Worm (Caenorhabditis elegans) whole organism, young adult: ENCODE measurements around the gene slo-1.

ENCODE experiments used
- F49E8.2 ChIP-seq: sonication (generic microtip); optimal IDR thresholded peaks from 3 replicates; lab custom pipeline; 2017; ENCODE audit warnings: missing genetic modification characterization, mild to moderate bottlenecking, missing compliant biosample characterization, antibody characterized with exemption, moderate library complexity; ENCODE audit not compliant: insufficient read depth
- F57C9.4 ChIP-seq: sonication (generic microtip); optimal IDR thresholded peaks from 2 replicates; lab custom pipeline; 2017; ENCODE audit warnings: mild to moderate bottlenecking, missing genetic modification characterization, missing compliant biosample characterization
- ama-1 ChIP-seq, 3 experiments: fragments of 150-350 bp in 1 of 3; sonication (generic microtip) in 2 of 3; optimal IDR thresholded peaks; 2 replicates each; lab custom pipeline; 2014 to 2018; ENCODE audit warnings: missing biosample characterization in 2 of 3, missing genetic modification characterization in 2 of 3, missing genetic modification reagents in 2 of 3
- aptf-3 ChIP-seq: fragments of 200-800 bp; sonication (Bioruptor generic); IDR thresholded peaks from 2 replicates; pipeline ENCODE4 v1.3.6; 2022; ENCODE audit warnings: missing genetic modification characterization, missing compliant biosample characterization
- gei-17 ChIP-seq: fragments of 200-800 bp; sonication (Bioruptor generic); optimal IDR thresholded peaks from 2 replicates; lab custom pipeline; 2018; ENCODE audit warnings: mild to moderate bottlenecking, missing genetic modification characterization, missing compliant biosample characterization
- lsy-27 ChIP-seq: sonication (generic microtip); optimal IDR thresholded peaks from 2 replicates; lab custom pipeline; 2017; ENCODE audit warnings: missing genetic modification characterization, mild to moderate bottlenecking, missing compliant biosample characterization, antibody characterized with exemption, missing genotype, borderline replicate concordance; ENCODE audit not compliant: insufficient read depth
- madf-10 ChIP-seq: sonication (generic microtip); optimal IDR thresholded peaks from 2 replicates; lab custom pipeline; 2016; ENCODE audit warnings: mild to moderate bottlenecking, missing genetic modification characterization, missing compliant biosample characterization
- pha-4 ChIP-seq: fragments of 150-350 bp; sonication (generic microtip); optimal IDR thresholded peaks from 2 replicates; lab custom pipeline; 2014; ENCODE audit warnings: missing biosample characterization, missing genetic modification reagents, missing genetic modification characterization
- rec-8 ChIP-seq, 2 experiments: sonication (generic microtip); optimal IDR thresholded peaks; 2 replicates each; lab custom pipeline; 2016; ENCODE audit warnings: mild to moderate bottlenecking in 2 of 2, missing genetic modification characterization in 2 of 2, missing genetic modification reagents in 2 of 2, missing genotype in 2 of 2, missing biosample characterization in 1 of 2, missing compliant biosample characterization in 1 of 2, moderate library complexity in 1 of 2
- sea-2 ChIP-seq: fragments of 200-800 bp; sonication (Bioruptor generic); IDR thresholded peaks from 2 replicates; pipeline ENCODE4 v1.3.6; 2022; ENCODE audit warnings: missing genetic modification characterization, missing compliant biosample characterization
- ztf-3 ChIP-seq: fragments of 200-800 bp; sonication (Bioruptor generic); optimal IDR thresholded peaks from 2 replicates; lab custom pipeline; 2018; ENCODE audit warnings: mild to moderate bottlenecking, missing genetic modification characterization, missing compliant biosample characterization

DNA sequence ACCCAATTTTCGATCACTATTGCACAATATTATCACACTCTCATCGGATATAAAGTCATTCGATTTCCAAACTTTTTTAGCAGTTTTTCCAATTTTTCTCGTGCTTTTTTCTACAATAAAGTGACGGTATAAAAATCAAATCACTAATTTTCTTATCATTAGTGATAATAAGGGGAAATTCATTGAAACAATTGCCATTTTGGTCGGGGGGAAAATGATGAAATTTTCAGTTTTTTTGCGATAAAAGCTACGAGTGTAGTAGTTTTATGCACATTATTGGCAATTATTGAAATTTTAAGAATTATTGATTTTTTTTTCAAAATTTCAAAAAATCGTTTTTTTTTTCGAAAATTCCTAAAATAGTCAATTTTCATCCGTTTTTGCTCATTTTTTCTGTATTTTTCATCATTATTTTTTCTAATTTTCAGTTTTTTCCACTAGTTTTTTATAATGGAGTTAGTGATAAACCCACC is 29.7 kb upstream of the slo-1 start, which contains the start of gene ZK228.4:
- no peak for TF ChIP-seq ama-1 (optimal IDR thresholded peaks at IDR 0.05; lab: Kevin White, UChicago)
- no peak for TF ChIP-seq ama-1 (GFP tag; optimal IDR thresholded peaks at IDR 0.05; lab: Kevin White, UChicago)
- TF ChIP-seq madf-10 = no peak
- no peak for TF ChIP-seq sea-2 (GFP tag; lab: Robert Waterston, UW)
- no peak for TF ChIP-seq F49E8.2 (tag; lab: Kevin White, UChicago)
- no peak for TF ChIP-seq F57C9.4
- TF ChIP-seq ztf-3 = no peak
- TF ChIP-seq gei-17 (GFP tag; lab: Kevin White, UChicago) = no peak
- TF ChIP-seq rec-8 (tag; optimal IDR thresholded peaks at IDR 0.05; lab: Kevin White, UChicago) = no peak
- TF ChIP-seq pha-4 (tag; lab: Kevin White, UChicago) = no peak
- no peak for TF ChIP-seq lsy-27 (tag; lab: Kevin White, UChicago)
- no peak for TF ChIP-seq aptf-3 (GFP tag; lab: Robert Waterston, UW)
